Worm (Caenorhabditis elegans): ENCODE results near the gene C15H9.4.

DNA sequence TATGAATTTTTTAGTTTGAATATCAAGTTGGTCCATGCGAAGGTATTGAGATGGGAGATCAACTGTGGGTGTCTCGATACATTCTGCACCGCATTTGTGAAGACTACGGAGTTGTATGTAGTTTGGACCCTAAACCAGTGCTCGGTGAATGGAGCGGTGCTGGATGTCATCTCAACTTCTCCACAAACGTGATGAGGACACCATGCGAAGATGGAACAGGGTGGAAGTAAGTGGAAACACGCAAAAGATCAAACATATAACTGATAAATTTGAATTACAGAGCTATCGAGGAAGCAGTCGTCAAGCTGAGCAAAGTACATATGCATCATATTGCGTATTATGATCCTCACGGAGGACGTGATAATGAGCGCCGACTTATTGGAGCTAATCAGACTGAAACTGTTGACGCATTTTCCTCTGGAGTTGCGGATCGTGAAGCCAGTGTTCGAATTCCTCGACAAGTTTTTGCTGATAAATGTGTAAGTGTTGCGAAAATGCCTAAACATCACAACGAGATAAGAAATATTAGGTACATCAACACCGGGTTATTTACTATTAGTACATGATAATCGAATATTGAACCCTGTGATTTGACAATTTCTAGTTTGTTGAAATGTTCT, 38.2 kb upstream of the C15H9.4 start:
- TF ChIP-seq cog-1 (tag; optimal IDR thresholded peaks at IDR 0.05) (no peak), T22C8.4 (GFP tag; IDR thresholded peaks at IDR 0.05) (no peak), flt-1 (GFP tag; IDR thresholded peaks at IDR 0.05) (no peak), klf-2 (GFP tag; conservative IDR thresholded peaks at IDR 0.05) (no peak), tab-1 (GFP tag; IDR thresholded peaks at IDR 0.05) (no peak), med-1 (GFP tag; optimal IDR thresholded peaks at IDR 0.05; ENCODE audit: insufficient read depth) (no peak), ztf-29 (GFP tag; IDR thresholded peaks at IDR 0.05) (no peak)

Measured in whole organism, midembryonic.